Worm (Caenorhabditis elegans) whole organism, L4 larva: ENCODE data around the gene memb-1.

ENCODE experiments used
- F26F4.8 ChIP-seq: fragments of 200-800 bp; sonication (Bioruptor generic); conservative IDR thresholded peaks from 2 replicates; pipeline ENCODE4 v1.3.6; 2022; ENCODE audit warnings: missing genetic modification characterization, missing compliant biosample characterization
- R02D3.7 ChIP-seq: fragments of 150-350 bp; sonication (generic microtip); optimal IDR thresholded peaks from 3 replicates; lab custom pipeline; 2014; ENCODE audit warnings: missing biosample characterization, missing genetic modification characterization
- aha-1 ChIP-seq: fragments of 150-350 bp; peaks from one replicate; lab custom pipeline; 2014; ENCODE audit warnings: missing biosample characterization, missing genetic modification characterization
- aly-2 ChIP-seq: sonication (generic microtip); optimal IDR thresholded peaks from 2 replicates; lab custom pipeline; 2018; ENCODE audit warnings: missing biosample characterization, missing genetic modification characterization
- ama-1 ChIP-seq: fragments of 150-350 bp; optimal IDR thresholded peaks from 2 replicates; lab custom pipeline; 2014; ENCODE audit warnings: inconsistent platforms, mixed read lengths
- ceh-20 ChIP-seq: fragments of 200-800 bp; sonication (Bioruptor generic); IDR thresholded peaks from 2 replicates; pipeline ENCODE4 v1.3.6; 2022; ENCODE audit warnings: missing genetic modification reagents, missing genetic modification characterization, missing compliant biosample characterization
- ceh-28 ChIP-seq: fragments of 150-350 bp; optimal IDR thresholded peaks from 2 replicates; lab custom pipeline; 2014; ENCODE audit warnings: missing biosample characterization, missing genetic modification reagents, missing genetic modification characterization
- ceh-32 ChIP-seq: sonication (generic microtip); optimal IDR thresholded peaks from 2 replicates; lab custom pipeline; 2016; ENCODE audit warnings: mild to moderate bottlenecking, missing genetic modification characterization, missing compliant biosample characterization; ENCODE audit not compliant: poor library complexity
- ceh-44 ChIP-seq: fragments of 200-800 bp; sonication (Bioruptor generic); IDR thresholded peaks from 2 replicates; pipeline ENCODE4 v1.3.6; 2022; ENCODE audit warnings: missing genetic modification reagents, missing genetic modification characterization, missing compliant biosample characterization
- daf-12 ChIP-seq: fragments of 150-350 bp; optimal IDR thresholded peaks from 2 replicates; lab custom pipeline; 2014; ENCODE audit warnings: missing biosample characterization, missing genetic modification reagents, missing genetic modification characterization
- daf-16 ChIP-seq, 3 experiments: sonication (generic microtip); optimal IDR thresholded peaks; 2 replicates each; lab custom pipeline; 2016 to 2017; ENCODE audit warnings: missing genetic modification characterization in 3 of 3, missing genetic modification reagents in 3 of 3, mild to moderate bottlenecking in 2 of 3, missing compliant biosample characterization in 2 of 3, missing biosample characterization in 1 of 3, moderate library complexity in 1 of 3
- dmd-9 ChIP-seq: fragments of 200-800 bp; sonication (Bioruptor generic); IDR thresholded peaks from 2 replicates; pipeline ENCODE4 v1.3.6; 2022; ENCODE audit warnings: missing genetic modification reagents, missing genetic modification characterization, missing compliant biosample characterization
- dpl-1 ChIP-seq: fragments of 150-350 bp; optimal IDR thresholded peaks from 2 replicates; lab custom pipeline; 2014; ENCODE audit warnings: missing biosample characterization, missing genetic modification reagents, missing genetic modification characterization
- duxl-1 ChIP-seq: sonication (generic microtip); optimal IDR thresholded peaks from 2 replicates; lab custom pipeline; 2016; ENCODE audit warnings: mild to moderate bottlenecking, missing genetic modification characterization, moderate library complexity, missing compliant biosample characterization; ENCODE audit not compliant: poor library complexity
- dve-1 ChIP-seq: sonication (generic microtip); optimal IDR thresholded peaks from 2 replicates; lab custom pipeline; 2017; ENCODE audit warnings: antibody characterized with exemption, mild to moderate bottlenecking, missing genetic modification characterization, missing compliant biosample characterization; ENCODE audit not compliant: insufficient read depth
- fkh-10 ChIP-seq: fragments of 150-350 bp; optimal IDR thresholded peaks from 2 replicates; lab custom pipeline; 2014; ENCODE audit warnings: missing biosample characterization, missing genetic modification reagents, missing genetic modification characterization
- hif-1 ChIP-seq, 2 experiments: sonication (generic microtip); optimal IDR thresholded peaks; 2 replicates each; lab custom pipeline; 2016 to 2017; ENCODE audit warnings: missing compliant biosample characterization in 2 of 2, missing genetic modification characterization in 2 of 2, missing genetic modification reagents in 2 of 2, missing genotype in 2 of 2, mild to moderate bottlenecking in 1 of 2
- hlh-11 ChIP-seq: fragments of 200-800 bp; sonication (Bioruptor generic); optimal IDR thresholded peaks from 2 replicates; lab custom pipeline; 2018; ENCODE audit warnings: mild to moderate bottlenecking, missing genetic modification characterization, missing compliant biosample characterization
- hlh-30 ChIP-seq: sonication (generic microtip); optimal IDR thresholded peaks from 2 replicates; lab custom pipeline; 2017; ENCODE audit warnings: antibody characterized with exemption, mild to moderate bottlenecking, missing genetic modification characterization, missing compliant biosample characterization; ENCODE audit not compliant: insufficient read depth
- jun-1 ChIP-seq: fragments of 150-350 bp; optimal IDR thresholded peaks from 2 replicates; lab custom pipeline; 2014; ENCODE audit warnings: missing biosample characterization, missing genetic modification reagents, missing genetic modification characterization
- lim-7 ChIP-seq: fragments of 200-800 bp; sonication (Bioruptor generic); IDR thresholded peaks from 2 replicates; pipeline ENCODE4 v1.3.6; 2022; ENCODE audit warnings: missing genetic modification characterization, missing compliant biosample characterization
- lin-13 ChIP-seq: fragments of 150-350 bp; optimal IDR thresholded peaks from 2 replicates; lab custom pipeline; 2014; ENCODE audit warnings: missing biosample characterization, missing genetic modification reagents, missing genetic modification characterization
- lin-39 ChIP-seq: fragments of 150-350 bp; optimal IDR thresholded peaks from 2 replicates; lab custom pipeline; 2014; ENCODE audit warnings: missing biosample characterization, missing genetic modification reagents, missing genetic modification characterization
- lsy-2 ChIP-seq, 2 experiments: fragments of 150-350 bp in 1 of 2; sonication (generic microtip) in 1 of 2; optimal IDR thresholded peaks; 2 replicates each; lab custom pipeline; 2014 to 2017; ENCODE audit warnings: missing biosample characterization in 2 of 2, missing genetic modification characterization in 2 of 2
- mdl-1 ChIP-seq, 2 experiments: fragments of 150-350 bp in 1 of 2; sonication (generic microtip) in 1 of 2; optimal IDR thresholded peaks; 2 replicates each; lab custom pipeline; 2014 to 2017; ENCODE audit warnings: missing biosample characterization in 2 of 2, missing genetic modification characterization in 2 of 2
- mep-1 ChIP-seq: fragments of 150-350 bp; sonication (generic microtip); optimal IDR thresholded peaks from 3 replicates; lab custom pipeline; 2014; ENCODE audit warnings: missing biosample characterization, missing genetic modification characterization
- mes-2 ChIP-seq: sonication (generic microtip); optimal IDR thresholded peaks from 2 replicates; lab custom pipeline; 2016; ENCODE audit warnings: missing genotype, mild to moderate bottlenecking, missing genetic modification characterization, missing compliant biosample characterization; ENCODE audit not compliant: poor library complexity, severe bottlenecking
- mxl-3 ChIP-seq: fragments of 200-800 bp; sonication (Bioruptor generic); optimal IDR thresholded peaks from 2 replicates; lab custom pipeline; 2018; ENCODE audit warnings: mild to moderate bottlenecking, missing genetic modification characterization, missing compliant biosample characterization
- nhr-11 ChIP-seq: fragments of 150-350 bp; optimal IDR thresholded peaks from 2 replicates; lab custom pipeline; 2014; ENCODE audit warnings: missing biosample characterization, missing genetic modification characterization
- nhr-28 ChIP-seq: fragments of 150-350 bp; optimal IDR thresholded peaks from 2 replicates; lab custom pipeline; 2014; ENCODE audit warnings: missing biosample characterization, missing genetic modification characterization
- nhr-6 ChIP-seq: fragments of 150-350 bp; optimal IDR thresholded peaks from 2 replicates; lab custom pipeline; 2014; ENCODE audit warnings: missing biosample characterization, missing genetic modification characterization
- nhr-76 ChIP-seq: fragments of 150-350 bp; optimal IDR thresholded peaks from 2 replicates; lab custom pipeline; 2014; ENCODE audit warnings: missing biosample characterization, missing genetic modification characterization
- nhr-77 ChIP-seq: fragments of 150-350 bp; optimal IDR thresholded peaks from 2 replicates; lab custom pipeline; 2014; ENCODE audit warnings: missing biosample characterization, missing genetic modification characterization
- pha-4 ChIP-seq, 2 experiments: fragments of 150-350 bp in 1 of 2; fragments of 200-800 bp in 1 of 2; sonication (Bioruptor generic) in 1 of 2; IDR thresholded peaks in 1 of 2; optimal IDR thresholded peaks in 1 of 2; 2 replicates each; pipeline versions ENCODE4 v1.3.6 to Lab custom; 2014 to 2022; ENCODE audit warnings: missing genetic modification characterization in 2 of 2, missing genetic modification reagents in 2 of 2, missing biosample characterization in 1 of 2, missing compliant biosample characterization in 1 of 2
- php-3 ChIP-seq: fragments of 200-800 bp; sonication (Bioruptor generic); IDR thresholded peaks from 2 replicates; pipeline ENCODE4 v1.3.6; 2022; ENCODE audit warnings: missing genetic modification reagents, missing genetic modification characterization, missing compliant biosample characterization
- pqm-1 ChIP-seq: sonication (generic microtip); optimal IDR thresholded peaks from 2 replicates; lab custom pipeline; 2017; ENCODE audit warnings: missing biosample characterization, missing genetic modification characterization
- rbr-2 ChIP-seq: sonication (generic microtip); optimal IDR thresholded peaks from 2 replicates; lab custom pipeline; 2016; ENCODE audit warnings: missing genotype, missing genetic modification characterization, missing compliant biosample characterization
- sdz-12 ChIP-seq: fragments of 200-800 bp; sonication (Bioruptor generic); optimal IDR thresholded peaks from 2 replicates; lab custom pipeline; 2018; ENCODE audit warnings: mild to moderate bottlenecking, missing genetic modification characterization, missing compliant biosample characterization
- snpc-1.2 ChIP-seq: fragments of 200-800 bp; sonication (Bioruptor generic); IDR thresholded peaks from 2 replicates; pipeline ENCODE4 v1.3.6; 2022; ENCODE audit warnings: missing genetic modification reagents, missing genetic modification characterization, missing compliant biosample characterization
- tag-97 ChIP-seq: fragments of 200-800 bp; sonication (Bioruptor generic); IDR thresholded peaks from 2 replicates; pipeline ENCODE4 v1.3.6; 2022; ENCODE audit warnings: missing genetic modification characterization, missing compliant biosample characterization
- ztf-7 ChIP-seq: fragments of 150-350 bp; optimal IDR thresholded peaks from 2 replicates; lab custom pipeline; 2014; ENCODE audit warnings: missing biosample characterization, missing genetic modification characterization

The memb-1 gene

DNA sequence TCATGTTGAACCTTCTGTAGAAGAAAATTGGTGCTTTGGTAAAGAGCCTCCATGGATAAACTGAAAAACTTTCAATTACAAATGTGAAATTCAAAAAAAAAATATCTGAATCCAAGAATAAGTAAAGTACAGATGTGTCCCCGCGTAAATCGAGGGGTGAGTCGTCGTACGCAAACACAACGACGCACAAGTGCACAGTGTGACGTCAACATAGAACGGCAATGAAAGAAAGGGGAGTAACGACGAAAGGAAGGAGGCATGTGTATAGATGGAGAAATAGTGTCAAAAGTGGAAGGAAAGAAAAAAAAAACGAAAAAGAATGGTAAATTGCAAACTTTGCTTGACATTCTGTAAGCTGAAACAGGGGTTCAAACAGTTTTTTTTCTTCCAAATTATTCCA is at the start of gene memb-1:
memb-1 (minus strand) TSS at position 60 of the 400 bp plus-strand sequence.
- TF ChIP-seq jun-1 (tag; lab: Kevin White, UChicago) (no peak), pha-4 (GFP tag; IDR thresholded peaks at IDR 0.05; lab: Robert Waterston, UW) (no peak), pha-4 (tag; optimal IDR thresholded peaks at IDR 0.05; lab: Kevin White, UChicago) (no peak), hif-1 (tag; optimal IDR thresholded peaks at IDR 0.05; lab: Kevin White, UChicago) (peak in 1 of 2 experiments; percentile 39), dmd-9 (GFP tag; lab: Robert Waterston, UW) (no peak), mes-2 (tag; lab: Kevin White, UChicago) (peak; percentile 91), R02D3.7 (peak; percentile 50), ceh-44 (GFP tag; lab: Robert Waterston, UW) (no peak), daf-12 (tag; lab: Kevin White, UChicago) (no peak), nhr-28 (tag; lab: Kevin White, UChicago) (peak; percentile 68), ceh-20 (GFP tag; lab: Robert Waterston, UW) (no peak), lin-13 (GFP tag; lab: Kevin White, UChicago) (peak; percentile 25), lin-39 (tag; lab: Kevin White, UChicago) (no peak), aly-2 (tag; lab: Kevin White, UChicago) (no peak), aha-1 (tag; lab: Kevin White, UChicago) (peak; percentile 90), lsy-2 (tag; optimal IDR thresholded peaks at IDR 0.05; lab: Kevin White, UChicago) (no peak), dve-1 (tag; lab: Kevin White, UChicago) (peak; percentile 70), php-3 (GFP tag; lab: Robert Waterston, UW) (no peak), ama-1 (no peak), ztf-7 (tag; lab: Kevin White, UChicago) (peak; percentile 67), snpc-1.2 (GFP tag; lab: Robert Waterston, UW) (no peak), tag-97 (GFP tag; lab: Robert Waterston, UW) (no peak), fkh-10 (GFP tag; lab: Kevin White, UChicago) (no peak), hlh-11 (tag; lab: Kevin White, UChicago) (peak; percentile 66), dpl-1 (GFP tag; lab: Kevin White, UChicago) (peak; percentile 31), rbr-2 (peak; percentile 58), nhr-6 (tag; lab: Kevin White, UChicago) (peak; percentile 36), ceh-28 (tag; lab: Kevin White, UChicago) (no peak), daf-16 (GFP tag; optimal IDR thresholded peaks at IDR 0.05; lab: Kevin White, UChicago) (no peak), daf-16 (tag; optimal IDR thresholded peaks at IDR 0.05; lab: Kevin White, UChicago) (peak; percentile 83), mep-1 (peak; percentile 86), nhr-76 (tag; lab: Kevin White, UChicago) (no peak), F26F4.8 (GFP tag; lab: Robert Waterston, UW) (no peak), lim-7 (GFP tag; lab: Robert Waterston, UW) (no peak), hlh-30 (peak; percentile 57), pqm-1 (tag; lab: Kevin White, UChicago) (peak; percentile 8), mdl-1 (tag; optimal IDR thresholded peaks at IDR 0.05; lab: Kevin White, UChicago) (peak in 1 of 2 experiments; percentile 59), nhr-77 (tag; lab: Kevin White, UChicago) (no peak), nhr-11 (peak; percentile 38), ceh-32 (tag; lab: Kevin White, UChicago) (no peak), duxl-1 (peak; percentile 32), mxl-3 (GFP tag; lab: Kevin White, UChicago) (peak; percentile 47)

DNA sequence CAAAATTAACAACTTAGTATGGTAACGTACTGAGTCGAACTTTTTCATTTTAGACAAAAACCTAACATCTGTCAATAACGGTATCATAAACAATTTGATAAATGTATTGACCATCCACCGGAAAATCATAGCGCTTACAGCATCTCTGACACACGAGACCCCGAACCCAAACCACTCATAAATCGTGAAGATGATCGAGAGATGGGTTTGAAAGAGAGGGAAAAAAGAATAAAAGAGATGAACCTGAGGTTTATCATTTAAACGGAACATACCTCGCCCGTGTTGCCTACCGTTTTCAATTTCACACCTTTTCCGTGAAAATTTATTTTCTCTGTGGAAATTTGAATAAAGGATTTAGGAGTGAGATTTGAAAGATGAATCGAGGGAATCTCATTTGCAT is 48.2 kb upstream of the memb-1 start:
- TF ChIP-seq nhr-28 (tag; lab: Kevin White, UChicago) (peak; percentile 24), ceh-20 (GFP tag; lab: Robert Waterston, UW) (0 out of 2 replicates have a peak, but pooled peaks have one; percentile 23), F26F4.8 (GFP tag; lab: Robert Waterston, UW) (no peak), hlh-11 (tag; lab: Kevin White, UChicago) (peak; percentile 5), hlh-30 (peak; percentile 55), sdz-12 (no peak)
